Fruit fly (Drosophila melanogaster) whole organism, prepupa: ENCODE results near the gene CG13924.

Experiments
- Blimp-1 ChIP-seq: fragments of 200-800 bp; sonication (Bioruptor generic); optimal IDR thresholded peaks from 3 replicates; lab custom pipeline; 2017; ENCODE audit warnings: missing biosample characterization, missing genetic modification characterization, mild to moderate bottlenecking, moderate library complexity, missing genetic modification reagents
- CG10631 ChIP-seq: fragments of 200-800 bp; sonication (Bioruptor generic); optimal IDR thresholded peaks from 2 replicates; lab custom pipeline; 2016; ENCODE audit warnings: missing biosample characterization, missing genetic modification characterization
- CG10669 ChIP-seq: fragments of 200-800 bp; sonication (Bioruptor generic); optimal IDR thresholded peaks from 3 replicates; lab custom pipeline; 2018; ENCODE audit warnings: missing biosample characterization, mild to moderate bottlenecking, missing genetic modification characterization, moderate library complexity
- CG11294 ChIP-seq: fragments of 200-800 bp; sonication (Bioruptor generic); IDR thresholded peaks from 2 replicates; pipeline ENCODE4 v1.3.6; 2022; ENCODE audit warnings: missing biosample characterization, missing genetic modification characterization
- CG11762 ChIP-seq: fragments of 200-800 bp; sonication (Bioruptor generic); optimal IDR thresholded peaks from 3 replicates; lab custom pipeline; 2016; ENCODE audit warnings: missing biosample characterization, missing genetic modification characterization; ENCODE audit not compliant: insufficient read depth
- CG11902 ChIP-seq: fragments of 200-800 bp; sonication (Bioruptor generic); optimal IDR thresholded peaks from 3 replicates; lab custom pipeline; 2016; ENCODE audit warnings: missing biosample characterization, missing genetic modification characterization
- CG1621 ChIP-seq: fragments of 200-800 bp; sonication (Bioruptor generic); optimal IDR thresholded peaks from 3 replicates; lab custom pipeline; 2018; ENCODE audit warnings: missing biosample characterization, mild to moderate bottlenecking, missing genetic modification characterization
- CG16779 ChIP-seq: fragments of 200-800 bp; sonication (Bioruptor generic); optimal IDR thresholded peaks from 3 replicates; lab custom pipeline; 2017; ENCODE audit warnings: missing biosample characterization, mild to moderate bottlenecking, missing genetic modification characterization
- CG31627 ChIP-seq: fragments of 200-800 bp; sonication (Bioruptor generic); optimal IDR thresholded peaks from 3 replicates; lab custom pipeline; 2016; ENCODE audit warnings: missing biosample characterization, missing genetic modification characterization
- CG32006 ChIP-seq: fragments of 200-800 bp; sonication (Bioruptor generic); optimal IDR thresholded peaks from 3 replicates; lab custom pipeline; 2017; ENCODE audit warnings: missing biosample characterization, mild to moderate bottlenecking, missing genetic modification characterization
- CG34406 ChIP-seq: fragments of 200-800 bp; sonication (Bioruptor generic); optimal IDR thresholded peaks from 3 replicates; lab custom pipeline; 2016; ENCODE audit warnings: missing biosample characterization, missing genetic modification characterization
- CG3919 ChIP-seq: fragments of 200-800 bp; sonication (Bioruptor generic); optimal IDR thresholded peaks from 3 replicates; lab custom pipeline; 2016; ENCODE audit warnings: missing biosample characterization, missing genetic modification characterization
- CG4318 ChIP-seq: fragments of 200-800 bp; sonication (Bioruptor generic); optimal IDR thresholded peaks from 3 replicates; lab custom pipeline; 2017; ENCODE audit warnings: missing biosample characterization, mild to moderate bottlenecking, missing genetic modification characterization
- CG6163 ChIP-seq: fragments of 200-800 bp; sonication (Bioruptor generic); IDR thresholded peaks from 3 replicates; pipeline ENCODE4 v1.3.6; 2022; ENCODE audit warnings: missing biosample characterization, missing genetic modification characterization
- CG6276 ChIP-seq: fragments of 200-800 bp; sonication (Bioruptor generic); optimal IDR thresholded peaks from 2 replicates; lab custom pipeline; 2017; ENCODE audit warnings: missing biosample characterization, mild to moderate bottlenecking, missing genetic modification characterization
- CG6808 ChIP-seq: fragments of 200-800 bp; sonication (Bioruptor generic); optimal IDR thresholded peaks from 3 replicates; lab custom pipeline; 2017; ENCODE audit warnings: missing biosample characterization, missing genetic modification characterization, mild to moderate bottlenecking, moderate library complexity, missing genetic modification reagents
- CG6854 ChIP-seq: fragments of 200-800 bp; sonication (Bioruptor generic); optimal IDR thresholded peaks from 2 replicates; lab custom pipeline; 2017; ENCODE audit warnings: missing biosample characterization, mild to moderate bottlenecking, missing genetic modification characterization
- CG7368 ChIP-seq: fragments of 200-800 bp; sonication (Bioruptor generic); optimal IDR thresholded peaks from 3 replicates; lab custom pipeline; 2016; ENCODE audit warnings: missing biosample characterization, missing genetic modification characterization
- CG8119 ChIP-seq: fragments of 200-800 bp; sonication (Bioruptor generic); IDR thresholded peaks from 3 replicates; pipeline ENCODE4 v1.3.6; 2022; ENCODE audit warnings: missing biosample characterization, missing genetic modification characterization
- CG8632 ChIP-seq: fragments of 200-800 bp; sonication (Bioruptor generic); optimal IDR thresholded peaks from 3 replicates; lab custom pipeline; 2016; ENCODE audit warnings: missing biosample characterization, missing genetic modification characterization
- Eip75B ChIP-seq: fragments of 200-800 bp; sonication (Bioruptor generic); optimal IDR thresholded peaks from 3 replicates; lab custom pipeline; 2016; ENCODE audit warnings: missing biosample characterization, missing genetic modification characterization
- Eip78C ChIP-seq: fragments of 200-800 bp; sonication (Bioruptor generic); peaks from one replicate; lab custom pipeline; 2016; ENCODE audit warnings: missing biosample characterization, missing genetic modification characterization
- Eip93F ChIP-seq: fragments of 200-800 bp; sonication (Bioruptor generic); optimal IDR thresholded peaks from 2 replicates; lab custom pipeline; 2016; ENCODE audit warnings: missing biosample characterization, mild to moderate bottlenecking, missing genetic modification characterization
- Ets21C ChIP-seq: fragments of 200-800 bp; sonication (Bioruptor generic); optimal IDR thresholded peaks from 3 replicates; lab custom pipeline; 2016; ENCODE audit warnings: missing biosample characterization, missing genetic modification characterization
- Ets96B ChIP-seq: fragments of 200-800 bp; optimal IDR thresholded peaks from 2 replicates; lab custom pipeline; 2019; ENCODE audit warnings: missing biosample characterization, mild to moderate bottlenecking, missing genetic modification characterization, moderate library complexity
- Gug ChIP-seq: fragments of 200-800 bp; sonication (Bioruptor generic); IDR thresholded peaks from 2 replicates; pipeline ENCODE4 v1.3.6; 2022; ENCODE audit warnings: missing biosample characterization, missing genetic modification characterization
- Hr38 ChIP-seq: sonication (Bioruptor generic); optimal IDR thresholded peaks from 2 replicates; lab custom pipeline; 2016; ENCODE audit warnings: missing biosample characterization, missing genetic modification characterization
- Lpt ChIP-seq: fragments of 200-800 bp; sonication (Bioruptor generic); optimal IDR thresholded peaks from 3 replicates; lab custom pipeline; 2016; ENCODE audit warnings: missing biosample characterization, missing genetic modification characterization
- Met ChIP-seq: fragments of 200-800 bp; sonication (Bioruptor generic); optimal IDR thresholded peaks from 3 replicates; lab custom pipeline; 2016; ENCODE audit warnings: missing biosample characterization, missing genetic modification characterization
- OdsH ChIP-seq: fragments of 200-800 bp; sonication (Bioruptor generic); optimal IDR thresholded peaks from 3 replicates; lab custom pipeline; 2016; ENCODE audit warnings: missing biosample characterization, missing genetic modification characterization
- Smox ChIP-seq: fragments of 200-800 bp; sonication (Bioruptor generic); optimal IDR thresholded peaks from 3 replicates; lab custom pipeline; 2016; ENCODE audit warnings: missing biosample characterization, missing genetic modification characterization
- Sox102F ChIP-seq: fragments of 200-800 bp; sonication (Bioruptor generic); optimal IDR thresholded peaks from 2 replicates; lab custom pipeline; 2016; ENCODE audit warnings: missing biosample characterization, mild to moderate bottlenecking, missing genetic modification characterization
- Sox14 ChIP-seq: fragments of 200-800 bp; sonication (Bioruptor generic); optimal IDR thresholded peaks from 3 replicates; lab custom pipeline; 2016; ENCODE audit warnings: missing biosample characterization, missing genetic modification characterization
- achi ChIP-seq: fragments of 200-800 bp; sonication (Bioruptor generic); optimal IDR thresholded peaks from 3 replicates; lab custom pipeline; 2016; ENCODE audit warnings: missing biosample characterization, missing genetic modification characterization
- acj6 ChIP-seq: fragments of 200-800 bp; sonication (Bioruptor generic); optimal IDR thresholded peaks from 3 replicates; lab custom pipeline; 2016; ENCODE audit warnings: missing biosample characterization, missing genetic modification characterization
- cyc ChIP-seq: fragments of 200-800 bp; sonication (Bioruptor generic); optimal IDR thresholded peaks from 3 replicates; lab custom pipeline; 2016; ENCODE audit warnings: missing biosample characterization, missing genetic modification characterization
- dac ChIP-seq: fragments of 200-800 bp; sonication (Bioruptor generic); optimal IDR thresholded peaks from 2 replicates; lab custom pipeline; 2017; ENCODE audit warnings: missing biosample characterization, mild to moderate bottlenecking, missing genetic modification characterization
- dsx ChIP-seq: fragments of 200-800 bp; optimal IDR thresholded peaks from 3 replicates; lab custom pipeline; 2019; ENCODE audit warnings: missing biosample characterization, mild to moderate bottlenecking, missing genetic modification characterization, moderate library complexity; ENCODE audit not compliant: poor library complexity, severe bottlenecking
- eg ChIP-seq: fragments of 200-800 bp; sonication (Bioruptor generic); IDR thresholded peaks from 3 replicates; pipeline ENCODE4 v1.3.6; 2022; ENCODE audit warnings: missing biosample characterization, missing genetic modification characterization
- esn ChIP-seq: fragments of 200-800 bp; sonication (Bioruptor generic); optimal IDR thresholded peaks from 2 replicates; lab custom pipeline; 2016; ENCODE audit warnings: missing biosample characterization, mild to moderate bottlenecking, missing genetic modification characterization, moderate library complexity
- fd59A ChIP-seq: fragments of 200-800 bp; sonication (Bioruptor generic); optimal IDR thresholded peaks from 2 replicates; lab custom pipeline; 2017; ENCODE audit warnings: missing biosample characterization, mild to moderate bottlenecking, missing genetic modification characterization, missing genetic modification reagents
- fd85E ChIP-seq: fragments of 200-800 bp; sonication (Bioruptor generic); optimal IDR thresholded peaks from 3 replicates; lab custom pipeline; 2016; ENCODE audit warnings: missing biosample characterization, missing genetic modification characterization
- fkh ChIP-seq: fragments of 200-800 bp; sonication (Bioruptor generic); optimal IDR thresholded peaks from 3 replicates; lab custom pipeline; 2017; ENCODE audit warnings: missing biosample characterization, mild to moderate bottlenecking, missing genetic modification characterization, moderate library complexity
- net ChIP-seq: fragments of 200-800 bp; sonication (Bioruptor generic); optimal IDR thresholded peaks from 3 replicates; lab custom pipeline; 2016; ENCODE audit warnings: missing biosample characterization, missing genetic modification characterization
- salr ChIP-seq, 2 experiments: fragments of 200-800 bp; sonication (Bioruptor generic); optimal IDR thresholded peaks; 3 replicates each; lab custom pipeline; 2016 to 2018; ENCODE audit warnings: missing biosample characterization in 2 of 2, missing genetic modification characterization in 2 of 2, mild to moderate bottlenecking in 1 of 2
- spab ChIP-seq: fragments of 200-800 bp; sonication (Bioruptor generic); optimal IDR thresholded peaks from 2 replicates; lab custom pipeline; 2017; ENCODE audit warnings: missing biosample characterization, mild to moderate bottlenecking, missing genetic modification characterization, missing genetic modification reagents
- ss ChIP-seq, 2 experiments: fragments of 200-800 bp; sonication (Bioruptor generic); optimal IDR thresholded peaks; 2 replicates in 1 of 2; 3 replicates in 1 of 2; lab custom pipeline; 2017 to 2018; ENCODE audit warnings: mild to moderate bottlenecking in 2 of 2, missing biosample characterization in 2 of 2, missing genetic modification characterization in 2 of 2, moderate library complexity in 1 of 2
- svp ChIP-seq: fragments of 200-800 bp; sonication (Bioruptor generic); peaks from one replicate; lab custom pipeline; 2016; ENCODE audit warnings: missing biosample characterization, missing genetic modification characterization
- topi ChIP-seq: fragments of 200-800 bp; sonication (Bioruptor generic); optimal IDR thresholded peaks from 3 replicates; lab custom pipeline; 2016; ENCODE audit warnings: missing biosample characterization, missing genetic modification characterization

Gene CG13924

DNA sequence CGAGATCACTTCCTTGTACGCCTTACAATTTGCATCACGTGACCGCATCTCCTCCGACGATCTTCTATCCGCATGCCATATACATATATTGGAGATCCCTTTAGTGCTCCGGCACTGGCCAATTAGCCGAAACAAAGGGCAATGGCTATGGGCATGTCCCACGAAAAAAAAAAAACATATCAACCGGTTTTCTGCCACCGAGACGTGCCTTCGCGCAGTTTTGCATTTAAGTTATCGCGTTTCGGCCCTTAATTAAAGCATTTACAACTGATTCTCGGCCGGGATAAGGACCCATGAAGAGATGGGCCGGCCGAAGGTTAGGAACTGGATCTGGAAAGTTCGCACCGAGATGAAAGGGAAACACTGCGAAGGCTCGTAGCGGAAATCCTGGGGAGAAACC is 29.8 kb downstream of the CG13924 start:
- TF ChIP-seq ss (GFP tag; optimal IDR thresholded peaks at IDR 0.05; lab: Kevin White, UChicago) (peak in 1 of 2 experiments; percentile 78), Eip78C (GFP tag; lab: Kevin White, UChicago) (no peak), fkh (GFP tag; lab: Kevin White, UChicago) (no peak), CG1621 (no peak), CG6854 (GFP tag; lab: Kevin White, UChicago) (no peak), CG4318 (GFP tag; lab: Kevin White, UChicago) (no peak), Eip75B (GFP tag; lab: Kevin White, UChicago) (no peak), cyc (no peak), dsx (GFP tag; lab: Kevin White, UChicago) (no peak), spab (GFP tag; lab: Kevin White, UChicago) (no peak), CG6808 (GFP tag; lab: Kevin White, UChicago) (peak; percentile 13), esn (GFP tag; lab: Kevin White, UChicago) (no peak), CG16779 (tag; lab: Kevin White, UChicago) (no peak), Blimp-1 (peak; percentile 71), Sox14 (GFP tag; lab: Kevin White, UChicago) (no peak), Eip93F (no peak), acj6 (GFP tag; lab: Kevin White, UChicago) (no peak), svp (GFP tag; lab: Kevin White, UChicago) (peak; percentile 11), Ets21C (GFP tag; lab: Kevin White, UChicago) (no peak), CG8119 (GFP tag; lab: Robert Waterston, UW) (no peak), Lpt (no peak), CG7368 (GFP tag; lab: Kevin White, UChicago) (no peak), Met (GFP tag; lab: Kevin White, UChicago) (no peak), CG3919 (GFP tag; lab: Kevin White, UChicago) (no peak), salr (GFP tag; optimal IDR thresholded peaks at IDR 0.05; lab: Kevin White, UChicago) (no peak)

DNA sequence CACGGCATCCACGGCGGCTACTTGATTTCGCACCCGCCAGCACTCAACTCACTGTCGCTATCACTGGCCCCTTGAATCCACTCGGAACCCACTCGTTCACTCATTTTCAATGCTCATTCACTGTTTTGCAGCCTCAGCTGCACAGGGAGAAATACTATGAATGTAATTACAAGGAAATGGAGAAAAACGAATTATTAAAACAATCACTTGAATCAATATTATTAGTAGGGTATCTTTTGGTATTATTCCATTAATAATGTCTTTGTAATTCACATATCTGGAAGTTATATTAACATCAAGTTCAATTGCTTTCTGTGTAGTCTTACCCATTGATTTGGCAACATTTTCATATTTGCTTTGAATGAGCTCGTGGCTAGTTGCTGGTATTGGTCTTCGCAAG is 30.8 kb downstream of the CG13924 start:
- TF ChIP-seq CG11762 (peak; percentile 43), dac (GFP tag; lab: Kevin White, UChicago) (peak; percentile 33), Hr38 (GFP tag; lab: Kevin White, UChicago) (no peak), Gug (GFP tag; lab: Robert Waterston, UW) (peak; percentile 83), eg (GFP tag; lab: Robert Waterston, UW) (peak; percentile 95), svp (GFP tag; lab: Kevin White, UChicago) (peak; percentile 53), net (GFP tag; lab: Kevin White, UChicago) (peak; percentile 40), Eip78C (GFP tag; lab: Kevin White, UChicago) (peak; percentile 87), CG10631 (GFP tag; lab: Kevin White, UChicago) (peak; percentile 19), CG6163 (GFP tag; lab: Robert Waterston, UW) (peak; percentile 87), Ets21C (GFP tag; lab: Kevin White, UChicago) (no peak), CG34406 (GFP tag; lab: Kevin White, UChicago) (no peak), acj6 (GFP tag; lab: Kevin White, UChicago) (no peak), CG8632 (no peak), Lpt (peak; percentile 30), fd85E (GFP tag; lab: Kevin White, UChicago) (no peak), fd59A (GFP tag; lab: Kevin White, UChicago) (no peak), CG16779 (tag; lab: Kevin White, UChicago) (no peak), Eip75B (GFP tag; lab: Kevin White, UChicago) (peak; percentile 32), CG32006 (peak; percentile 77), dsx (GFP tag; lab: Kevin White, UChicago) (peak; percentile 18), CG6854 (GFP tag; lab: Kevin White, UChicago) (no peak), CG11902 (GFP tag; lab: Kevin White, UChicago) (no peak), Sox102F (GFP tag; lab: Kevin White, UChicago) (no peak), Smox (GFP tag; lab: Kevin White, UChicago) (no peak), Ets96B (tag; lab: Kevin White, UChicago) (peak; percentile 26), Blimp-1 (no peak), achi (GFP tag; lab: Kevin White, UChicago) (peak; percentile 66), CG11294 (GFP tag; lab: Robert Waterston, UW) (peak; percentile 74), CG10669 (GFP tag; lab: Kevin White, UChicago) (peak; percentile 8), topi (GFP tag; lab: Kevin White, UChicago) (no peak), OdsH (GFP tag; lab: Kevin White, UChicago) (peak; percentile 39), CG6276 (GFP tag; lab: Kevin White, UChicago) (peak; percentile 83), CG31627 (GFP tag; lab: Kevin White, UChicago) (no peak), CG8119 (GFP tag; lab: Robert Waterston, UW) (peak; percentile 90), salr (GFP tag; optimal IDR thresholded peaks at IDR 0.05; lab: Kevin White, UChicago) (peak in 1 of 2 experiments; percentile 4)
